Fruit fly (Drosophila melanogaster): ENCODE measurements around the gene sinah.

DNA sequence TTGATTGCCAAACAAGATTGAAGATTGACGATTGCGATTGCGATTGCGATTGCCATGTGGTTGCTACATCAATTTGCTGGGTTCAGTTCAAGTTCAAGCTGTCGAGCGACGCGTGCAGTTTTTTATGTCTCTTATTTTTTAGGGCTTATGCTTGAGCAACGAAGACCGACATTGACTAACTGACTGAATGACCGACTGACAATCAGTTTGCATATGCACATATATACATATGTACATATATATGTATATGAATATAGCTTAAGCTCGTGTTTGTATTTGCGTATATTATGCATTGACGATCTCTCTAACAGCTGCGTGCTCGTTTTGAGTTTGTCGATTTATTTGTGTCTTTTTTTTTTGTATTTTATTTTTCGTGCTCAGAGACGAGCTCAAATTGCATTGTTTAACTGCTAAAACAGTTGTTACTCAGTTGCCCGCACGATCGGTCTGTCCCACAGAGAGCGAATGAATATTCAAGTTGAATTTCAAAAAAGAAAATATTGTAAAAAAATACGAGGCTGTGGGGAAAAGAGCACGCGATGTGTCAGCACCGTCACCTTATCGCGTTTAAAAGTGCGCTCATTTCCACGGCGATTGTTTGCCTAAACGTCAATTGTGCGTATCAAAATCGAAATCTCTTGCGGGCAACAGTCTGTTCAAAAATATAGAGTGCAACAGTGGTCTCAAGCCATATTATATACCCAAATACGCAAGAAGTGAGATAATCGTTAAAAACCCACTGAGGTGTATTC is 27.5 kb downstream of the sinah start:
- TF ChIP-seq CG7368 (GFP tag; optimal IDR thresholded peaks at IDR 0.05) (no peak), CG11902 (GFP tag; optimal IDR thresholded peaks at IDR 0.05) (no peak), net (GFP tag; optimal IDR thresholded peaks at IDR 0.05) (no peak), svp (GFP tag) (peak; percentile 72), CG6854 (GFP tag; optimal IDR thresholded peaks at IDR 0.05) (no peak), Ets96B (tag; optimal IDR thresholded peaks at IDR 0.05) (no peak), CG6792 (GFP tag; optimal IDR thresholded peaks at IDR 0.05) (no peak), Hr38 (GFP tag; optimal IDR thresholded peaks at IDR 0.05) (no peak), Sox15 (GFP tag; optimal IDR thresholded peaks at IDR 0.05) (no peak), Eip78C (GFP tag) (peak; percentile 43), CG34406 (GFP tag; optimal IDR thresholded peaks at IDR 0.05) (no peak), Eip93F (GFP tag; optimal IDR thresholded peaks at IDR 0.05) (no peak)
